Fruit fly (Drosophila melanogaster) whole organism, embryonic: Measurements from ENCODE around the gene slpr.
A peak's percentile ranks its signal among the peaks of the same experiment; 100 is the strongest.

Source experiments
- Adf1 ChIP-seq: fragments of 200-800 bp; sonication (Bioruptor generic); IDR thresholded peaks from 2 replicates; pipeline ENCODE4 v1.3.6; 2022; ENCODE audit warnings: missing biosample characterization, missing genetic modification characterization
- Asciz ChIP-seq: fragments of 200-800 bp; sonication (Bioruptor generic); optimal IDR thresholded peaks from 2 replicates; lab custom pipeline; 2017; ENCODE audit warnings: missing biosample characterization, mild to moderate bottlenecking, missing genetic modification characterization, missing genetic modification reagents
- Awh ChIP-seq: fragments of 200-800 bp; sonication (Bioruptor generic); IDR thresholded peaks from 2 replicates; pipeline ENCODE4, ENCODE4 v1.3.6; 2022; ENCODE audit warnings: missing biosample characterization, missing genetic modification characterization
- CG10209 ChIP-seq: fragments of 200-800 bp; sonication (Bioruptor generic); optimal IDR thresholded peaks from 3 replicates; lab custom pipeline; 2017; ENCODE audit warnings: missing biosample characterization, mild to moderate bottlenecking, missing genetic modification characterization, missing genetic modification reagents
- CG11695 ChIP-seq: fragments of 200-800 bp; sonication (Bioruptor generic); IDR thresholded peaks from 3 replicates; pipeline ENCODE4 v1.3.6; 2022; ENCODE audit warnings: missing biosample characterization, missing genetic modification characterization
- CG14441 ChIP-seq: fragments of 200-800 bp; sonication (Bioruptor generic); IDR thresholded peaks from 2 replicates; pipeline ENCODE4 v1.3.6; 2022; ENCODE audit warnings: missing biosample characterization, missing genetic modification characterization
- CG1647 ChIP-seq: fragments of 200-800 bp; sonication (Bioruptor generic); optimal IDR thresholded peaks from 3 replicates; lab custom pipeline; 2016; ENCODE audit warnings: missing biosample characterization, missing genetic modification characterization
- CG16863 ChIP-seq: fragments of 200-800 bp; sonication (Bioruptor generic); optimal IDR thresholded peaks from 3 replicates; lab custom pipeline; 2016; ENCODE audit warnings: missing biosample characterization, missing genetic modification characterization
- CG17328 ChIP-seq: fragments of 200-800 bp; sonication (Bioruptor generic); IDR thresholded peaks from 2 replicates; pipeline ENCODE4 v1.3.6; 2022; ENCODE audit warnings: missing biosample characterization, missing genetic modification characterization
- CG17359 ChIP-seq: fragments of 200-800 bp; sonication (Bioruptor generic); optimal IDR thresholded peaks from 3 replicates; lab custom pipeline; 2018; ENCODE audit warnings: missing biosample characterization, mild to moderate bottlenecking, missing genetic modification characterization, moderate library complexity
- CG17802 ChIP-seq: fragments of 200-800 bp; sonication (Bioruptor generic); optimal IDR thresholded peaks from 2 replicates; lab custom pipeline; 2018; ENCODE audit warnings: missing biosample characterization, mild to moderate bottlenecking, missing genetic modification characterization, moderate library complexity
- CG2129 ChIP-seq: fragments of 200-800 bp; sonication (Bioruptor generic); IDR thresholded peaks from 2 replicates; pipeline ENCODE4 v1.3.6; 2022; ENCODE audit warnings: missing biosample characterization, missing genetic modification characterization; ENCODE audit not compliant: partially characterized antibody
- CG2678 ChIP-seq: fragments of 200-800 bp; sonication (Bioruptor generic); optimal IDR thresholded peaks from 3 replicates; lab custom pipeline; 2019; ENCODE audit warnings: missing biosample characterization, mild to moderate bottlenecking, missing genetic modification characterization, moderate library complexity
- CG32767 ChIP-seq: fragments of 200-800 bp; sonication (Bioruptor generic); IDR thresholded peaks from 2 replicates; pipeline ENCODE4 v1.3.6; 2022; ENCODE audit warnings: missing biosample characterization, missing genetic modification characterization
- CG3407 ChIP-seq: fragments of 200-800 bp; sonication (Bioruptor generic); optimal IDR thresholded peaks from 2 replicates; lab custom pipeline; 2018; ENCODE audit warnings: missing biosample characterization, mild to moderate bottlenecking, missing genetic modification characterization
- CG7357 ChIP-seq: fragments of 200-800 bp; sonication (Bioruptor generic); IDR thresholded peaks from 3 replicates; pipeline ENCODE4 v1.3.6; 2022; ENCODE audit warnings: missing biosample characterization, missing genetic modification characterization
- CG8388 ChIP-seq: fragments of 200-800 bp; sonication (Bioruptor generic); optimal IDR thresholded peaks from 2 replicates; lab custom pipeline; 2019; ENCODE audit warnings: missing biosample characterization, mild to moderate bottlenecking, missing genetic modification characterization, moderate library complexity
- Drgx ChIP-seq: fragments of 200-800 bp; sonication (Bioruptor generic); IDR thresholded peaks from 2 replicates; pipeline ENCODE4 v1.3.6; 2022; ENCODE audit warnings: missing biosample characterization, missing genetic modification characterization
- Hr51 ChIP-seq, 2 experiments: fragments of 200-800 bp; sonication (Bioruptor generic); optimal IDR thresholded peaks; 2 replicates in 1 of 2; 3 replicates in 1 of 2; lab custom pipeline; 2016 to 2018; ENCODE audit warnings: missing biosample characterization in 2 of 2, missing genetic modification characterization in 2 of 2, mild to moderate bottlenecking in 1 of 2, moderate library complexity in 1 of 2
- Mad ChIP-seq: fragments of 200-800 bp; sonication (Bioruptor generic); optimal IDR thresholded peaks from 2 replicates; lab custom pipeline; 2016; ENCODE audit warnings: missing biosample characterization, missing genetic modification characterization
- Oaz ChIP-seq: fragments of 200-800 bp; sonication (Bioruptor generic); IDR thresholded peaks from 2 replicates; pipeline ENCODE4 v1.3.6; 2022; ENCODE audit warnings: missing biosample characterization, missing genetic modification characterization
- PHDP ChIP-seq: fragments of 200-800 bp; sonication (Bioruptor generic); optimal IDR thresholded peaks from 3 replicates; lab custom pipeline; 2018; ENCODE audit warnings: missing biosample characterization, mild to moderate bottlenecking, missing genetic modification characterization, moderate library complexity
- Poxn ChIP-seq: fragments of 200-800 bp; sonication (Bioruptor generic); IDR thresholded peaks from 2 replicates; pipeline ENCODE4 v1.3.6; 2022; ENCODE audit warnings: missing biosample characterization, missing genetic modification characterization
- Ptx1 ChIP-seq: fragments of 200-800 bp; sonication (Bioruptor generic); IDR thresholded peaks from 2 replicates; pipeline ENCODE4 v1.3.6; 2022; ENCODE audit warnings: missing biosample characterization, missing genetic modification characterization
- Scr ChIP-seq: fragments of 200-800 bp; sonication (Bioruptor generic); IDR thresholded peaks from 2 replicates; pipeline ENCODE4 v1.3.6; 2022; ENCODE audit warnings: missing biosample characterization, missing genetic modification characterization; ENCODE audit not compliant: partially characterized antibody
- ara ChIP-seq: fragments of 200-800 bp; sonication (Bioruptor generic); IDR thresholded peaks from 2 replicates; pipeline ENCODE4 v1.3.6; 2022; ENCODE audit warnings: missing biosample characterization, missing genetic modification characterization
- bowl ChIP-seq: fragments of 200-800 bp; sonication (Bioruptor generic); IDR thresholded peaks from 2 replicates; pipeline ENCODE4 v1.3.6; 2022; ENCODE audit warnings: missing biosample characterization, missing genetic modification characterization
- chinmo ChIP-seq: fragments of 200-800 bp; sonication (Bioruptor generic); IDR thresholded peaks from 4 replicates; pipeline ENCODE4 v1.3.6; 2022; ENCODE audit warnings: missing biosample characterization, missing genetic modification characterization; ENCODE audit not compliant: partially characterized antibody
- chn ChIP-seq: fragments of 200-800 bp; sonication (Bioruptor generic); optimal IDR thresholded peaks from 2 replicates; lab custom pipeline; 2016; ENCODE audit warnings: missing biosample characterization, missing genetic modification characterization
- dmrt11E ChIP-seq: fragments of 200-800 bp; sonication (Bioruptor generic); optimal IDR thresholded peaks from 3 replicates; lab custom pipeline; 2018; ENCODE audit warnings: missing biosample characterization, mild to moderate bottlenecking, missing genetic modification characterization, moderate library complexity
- dpn ChIP-seq, 2 experiments: fragments of 200-800 bp; sonication (Bioruptor generic); optimal IDR thresholded peaks; 3 replicates each; lab custom pipeline; 2016; ENCODE audit warnings: missing biosample characterization in 2 of 2, missing genetic modification characterization in 2 of 2
- dysf ChIP-seq: fragments of 200-800 bp; sonication (Bioruptor generic); IDR thresholded peaks from 3 replicates; pipeline ENCODE4 v1.3.6; 2022; ENCODE audit warnings: missing biosample characterization, missing genetic modification characterization
- ems ChIP-seq: fragments of 200-800 bp; sonication (Bioruptor generic); optimal IDR thresholded peaks from 3 replicates; lab custom pipeline; 2016; ENCODE audit warnings: missing biosample characterization, missing genetic modification characterization
- gem ChIP-seq: fragments of 200-800 bp; sonication (Bioruptor generic); optimal IDR thresholded peaks from 2 replicates; lab custom pipeline; 2019; ENCODE audit warnings: missing biosample characterization, mild to moderate bottlenecking, missing genetic modification characterization, moderate library complexity
- grau ChIP-seq: fragments of 200-800 bp; optimal IDR thresholded peaks from 3 replicates; lab custom pipeline; 2019; ENCODE audit warnings: missing biosample characterization, mild to moderate bottlenecking, missing genetic modification characterization, moderate library complexity
- gsb ChIP-seq: fragments of 200-800 bp; sonication (Bioruptor generic); IDR thresholded peaks from 2 replicates; pipeline ENCODE4 v1.3.6; 2022; ENCODE audit warnings: missing biosample characterization, missing genetic modification characterization
- jing ChIP-seq: fragments of 200-800 bp; sonication (Bioruptor generic); optimal IDR thresholded peaks from 2 replicates; lab custom pipeline; 2018; ENCODE audit warnings: missing biosample characterization, mild to moderate bottlenecking, missing genetic modification characterization
- jumu ChIP-seq: fragments of 200-800 bp; sonication (Bioruptor generic); optimal IDR thresholded peaks from 3 replicates; lab custom pipeline; 2016; ENCODE audit warnings: missing biosample characterization, missing genetic modification characterization
- klu ChIP-seq: fragments of 200-800 bp; sonication (Bioruptor generic); IDR thresholded peaks from 2 replicates; pipeline ENCODE4 v1.3.6; 2022; ENCODE audit warnings: missing biosample characterization, missing genetic modification characterization
- nmo ChIP-seq: fragments of 200-800 bp; sonication (Bioruptor generic); optimal IDR thresholded peaks from 2 replicates; lab custom pipeline; 2018; ENCODE audit warnings: missing biosample characterization, mild to moderate bottlenecking, missing genetic modification characterization, moderate library complexity
- nom ChIP-seq: fragments of 200-800 bp; sonication (Bioruptor generic); optimal IDR thresholded peaks from 2 replicates; lab custom pipeline; 2017; ENCODE audit warnings: missing biosample characterization, missing genetic modification characterization, mild to moderate bottlenecking, moderate library complexity, missing genetic modification reagents
- pan ChIP-seq, 4 experiments: fragments of >200 bp in 3 of 4; fragments of 200-800 bp in 1 of 4; sonication (Bioruptor generic) in 1 of 4; optimal IDR thresholded peaks in 3 of 4; IDR thresholded peaks in 1 of 4; 2 replicates each; pipeline versions ENCODE4 v1.3.6 to Lab custom; 2017 to 2022; ENCODE audit warnings: missing biosample characterization in 2 of 4, missing genetic modification characterization in 2 of 4, mixed read lengths in 1 of 4
- seq ChIP-seq: fragments of 200-800 bp; sonication (Bioruptor generic); IDR thresholded peaks from 2 replicates; pipeline ENCODE4 v1.3.6; 2022; ENCODE audit warnings: missing biosample characterization, missing genetic modification characterization
- sisA ChIP-seq: fragments of 200-800 bp; sonication (Bioruptor generic); IDR thresholded peaks from 2 replicates; pipeline ENCODE4 v1.3.6; 2022; ENCODE audit warnings: missing biosample characterization, missing genetic modification characterization
- sna ChIP-seq: fragments of 200-800 bp; sonication (Bioruptor generic); IDR thresholded peaks from 2 replicates; pipeline ENCODE4 v1.3.6; 2022; ENCODE audit warnings: missing biosample characterization, missing genetic modification characterization; ENCODE audit not compliant: partially characterized antibody
- tap ChIP-seq: fragments of 200-800 bp; optimal IDR thresholded peaks from 3 replicates; lab custom pipeline; 2019; ENCODE audit warnings: missing biosample characterization, mild to moderate bottlenecking, missing genetic modification characterization, moderate library complexity
- ttk ChIP-seq: fragments of 200-800 bp; sonication (Bioruptor generic); IDR thresholded peaks from 2 replicates; pipeline ENCODE4 v2.1.2; 2022; ENCODE audit warnings: missing biosample characterization, missing genetic modification characterization
- tx ChIP-seq: fragments of 200-800 bp; sonication (Bioruptor generic); optimal IDR thresholded peaks from 2 replicates; lab custom pipeline; 2016; ENCODE audit warnings: missing biosample characterization, missing genetic modification characterization

Gene slpr

DNA sequence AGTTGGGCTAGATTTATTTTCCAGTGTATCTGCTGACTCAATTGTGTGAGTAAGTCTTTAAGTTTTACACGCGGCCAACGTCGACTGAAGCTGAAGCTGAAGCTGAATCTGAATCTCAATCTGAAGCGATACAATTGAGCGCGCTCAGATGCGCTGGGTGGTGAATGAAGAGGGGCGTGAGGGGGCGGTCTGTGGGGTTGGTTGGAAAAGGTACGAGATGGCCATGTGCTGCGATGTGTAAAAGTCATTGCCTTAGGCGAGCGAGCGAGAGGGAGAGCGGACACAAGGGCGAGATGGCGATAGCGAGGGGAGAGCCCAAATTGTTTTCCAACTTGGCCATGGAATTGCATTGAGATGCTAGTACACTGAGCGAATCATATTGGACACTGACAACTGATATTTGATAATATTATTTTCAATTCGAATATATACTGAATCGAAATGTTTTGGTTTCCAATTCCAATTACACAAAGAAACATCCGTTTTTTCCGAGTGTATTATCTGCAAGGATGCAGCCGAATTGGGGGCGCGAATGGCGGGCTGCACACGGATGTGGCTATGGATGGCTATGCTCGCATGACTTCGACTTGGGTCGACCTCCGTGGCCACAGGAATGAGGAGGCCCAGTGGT, 19.7 kb upstream of the slpr start (continued):
- peak; percentile 17 for TF ChIP-seq tap (tag; lab: Kevin White, UChicago)
- peak in 1 of 2 experiments; percentile 57 for TF ChIP-seq Hr51 (GFP tag; optimal IDR thresholded peaks at IDR 0.05; lab: Kevin White, UChicago)
- TF ChIP-seq Scr (GFP tag; lab: Robert Waterston, UW), result no peak
- TF ChIP-seq gsb (GFP tag; lab: Robert Waterston, UW), result 0 out of 2 replicates have a peak, but pooled peaks have one; percentile 17
- TF ChIP-seq Mad (GFP tag; lab: Kevin White, UChicago), result no peak
- TF ChIP-seq grau, result peak; percentile 17
- TF ChIP-seq ara (GFP tag; lab: Robert Waterston, UW), result peak; percentile 40; the same call in 1 of the 2 replicates
- peak; percentile 54; the same call in 1 of the 3 replicates for TF ChIP-seq CG7357 (GFP tag; lab: Robert Waterston, UW)
- no peak for TF ChIP-seq jumu
- TF ChIP-seq ems (GFP tag; lab: Kevin White, UChicago), result peak; percentile 12
- TF ChIP-seq seq, result peak; percentile 38; the same call in 1 of the 2 replicates
- peak; percentile 61 for TF ChIP-seq ttk (GFP tag; lab: Robert Waterston, UW)
- peak; percentile 44 for TF ChIP-seq chn
- TF ChIP-seq Adf1, result peak; percentile 12; the same call in 1 of the 2 replicates
- peak; percentile 29 for TF ChIP-seq nom (GFP tag; lab: Kevin White, UChicago)
- TF ChIP-seq CG3407 (GFP tag; lab: Kevin White, UChicago), result peak; percentile 20
- no peak for TF ChIP-seq CG2129 (GFP tag; lab: Robert Waterston, UW)
- no peak for TF ChIP-seq sna (GFP tag; lab: Robert Waterston, UW)
- peak; percentile 8 to 41 for TF ChIP-seq dpn (GFP tag; optimal IDR thresholded peaks at IDR 0.05; lab: Kevin White, UChicago)
- peak; percentile 68 for TF ChIP-seq sisA (GFP tag; lab: Robert Waterston, UW)
- TF ChIP-seq bowl, result no peak
- no peak for TF ChIP-seq Poxn (GFP tag; lab: Robert Waterston, UW)
- TF ChIP-seq CG10209 (GFP tag; lab: Kevin White, UChicago), result peak; percentile 13
- peak; percentile 30 for TF ChIP-seq PHDP (tag; lab: Kevin White, UChicago)
- peak; percentile 95 for TF ChIP-seq chinmo
- TF ChIP-seq gem (tag; lab: Kevin White, UChicago), result peak; percentile 56
- peak; percentile 68 for TF ChIP-seq Ptx1 (GFP tag; lab: Robert Waterston, UW)
- TF ChIP-seq nmo, result peak; percentile 46
- peak; percentile 41; the same call in 1 of the 2 replicates for TF ChIP-seq CG14441 (GFP tag; lab: Robert Waterston, UW)
- TF ChIP-seq dmrt11E (tag; lab: Kevin White, UChicago), result peak; percentile 43
- TF ChIP-seq Asciz (GFP tag; lab: Kevin White, UChicago), result peak; percentile 10
- TF ChIP-seq dysf (GFP tag; lab: Robert Waterston, UW), result peak; percentile 74
- peak; percentile 79 for TF ChIP-seq Drgx (GFP tag; lab: Robert Waterston, UW)
- no peak for TF ChIP-seq klu (GFP tag; lab: Robert Waterston, UW)
- TF ChIP-seq CG1647, result no peak
- no peak for TF ChIP-seq CG16863
- TF ChIP-seq CG32767 (GFP tag; lab: Robert Waterston, UW), result peak; percentile 48; the same call in 1 of the 2 replicates
- TF ChIP-seq CG17802 (tag; lab: Kevin White, UChicago), result peak; percentile 3
- no peak for TF ChIP-seq tx (GFP tag; lab: Kevin White, UChicago)
- TF ChIP-seq CG2678 (tag; lab: Kevin White, UChicago), result peak; percentile 34
- 0 out of 2 replicates have a peak, but pooled peaks have one; percentile 39 for TF ChIP-seq Oaz
- peak; percentile 1 for TF ChIP-seq jing (GFP tag; lab: Kevin White, UChicago)
- peak; percentile 47 for TF ChIP-seq CG8388 (GFP tag; lab: Kevin White, UChicago)
- peak; percentile 62; the same call in 1 of the 3 replicates for TF ChIP-seq CG11695 (GFP tag; lab: Robert Waterston, UW)
- peak; percentile 73 for TF ChIP-seq CG17359 (tag; lab: Kevin White, UChicago)
- 0 out of 2 replicates have a peak, but pooled peaks have one; percentile 53 for TF ChIP-seq Awh (GFP tag; lab: Robert Waterston, UW)
- no peak for TF ChIP-seq pan (optimal IDR thresholded peaks at IDR 0.05; lab: Kevin White, UChicago)
- TF ChIP-seq pan (GFP tag; optimal IDR thresholded peaks at IDR 0.05 in 1 of 2, IDR thresholded peaks at IDR 0.05 in 1 of 2), result peak in 1 of 2 experiments; percentile 77
- peak; percentile 63 for TF ChIP-seq CG17328
